Fruit fly (Drosophila melanogaster): Measurements from ENCODE around the gene CG5381.

DNA sequence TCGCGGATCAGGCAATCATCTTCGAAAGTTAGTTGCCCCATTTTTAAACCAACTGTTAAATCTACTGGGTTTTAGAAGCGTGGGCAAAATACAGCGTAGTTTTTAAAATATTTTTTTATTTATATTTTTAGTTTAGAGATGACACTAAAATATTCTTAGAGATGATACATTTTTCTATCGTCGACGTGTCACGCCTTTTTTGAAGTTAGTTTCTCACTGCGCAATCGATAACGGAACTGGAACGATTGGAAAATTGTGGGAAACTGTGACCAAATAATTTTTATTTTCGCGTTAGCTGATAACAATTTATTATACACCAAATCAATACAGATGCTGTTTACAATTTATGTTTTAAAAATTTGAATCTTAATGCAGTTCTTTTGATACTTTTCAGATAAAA lies 44.2 kb downstream of the CG5381 start, which contains the start of gene Utx:
- TF ChIP-seq CG6854 (GFP tag; optimal IDR thresholded peaks at IDR 0.05): no peak
- no peak for TF ChIP-seq CG11294 (GFP tag; IDR thresholded peaks at IDR 0.05)
- TF ChIP-seq CG32006 (GFP tag; optimal IDR thresholded peaks at IDR 0.05): no peak
- peak; percentile 19 for TF ChIP-seq CG3032 (tag; optimal IDR thresholded peaks at IDR 0.05)
- TF ChIP-seq CG16779 (tag; optimal IDR thresholded peaks at IDR 0.05): no peak
- TF ChIP-seq Hr39 (GFP tag; optimal IDR thresholded peaks at IDR 0.05): no peak
- peak; percentile 1 for TF ChIP-seq Eip93F (GFP tag; optimal IDR thresholded peaks at IDR 0.05)
- no peak for TF ChIP-seq topi (GFP tag; optimal IDR thresholded peaks at IDR 0.05)
- TF ChIP-seq Blimp-1 (GFP tag; optimal IDR thresholded peaks at IDR 0.05): no peak
- TF ChIP-seq Eip78C (GFP tag): no peak

All from whole organism, prepupa.